2 worm cellular contexts compared by ENCODE assay signal in genomic region chrV:10856901-10857637, ce11.
A peak's percentile ranks its signal among the peaks of the same experiment; 100 is the strongest.
TF ChIP-seq lines count a peak whose summit lies in the region.

No protein-coding gene starts in this region.

TF ChIP-seq in whole organism, L2 larva, 48 proteins besides CTCF, POLR2A, EP300 and RAD21 (continued from another document):
- TF ChIP-seq nhr-12 (tag; optimal IDR thresholded peaks at IDR 0.05; lab: Kevin White, UChicago) (no peak), ceh-16 (tag; optimal IDR thresholded peaks at IDR 0.05; lab: Kevin White, UChicago) (no peak), ZK546.5 (tag; optimal IDR thresholded peaks at IDR 0.05; lab: Kevin White, UChicago) (no peak), sma-3 (GFP tag; optimal IDR thresholded peaks at IDR 0.05; lab: Kevin White, UChicago) (peak; percentile 16), nhr-237 (tag; optimal IDR thresholded peaks at IDR 0.05; lab: Kevin White, UChicago) (no peak), lin-39 (tag; optimal IDR thresholded peaks at IDR 0.05; lab: Kevin White, UChicago) (no peak), elt-1 (tag; optimal IDR thresholded peaks at IDR 0.05; lab: Kevin White, UChicago) (no peak), unc-55 (GFP tag; optimal IDR thresholded peaks at IDR 0.05; lab: Kevin White, UChicago) (peak; percentile 38), ztf-4 (tag; optimal IDR thresholded peaks at IDR 0.05; lab: Kevin White, UChicago) (no peak), aly-2 (tag; optimal IDR thresholded peaks at IDR 0.05; lab: Kevin White, UChicago) (no peak)

TF ChIP-seq in whole organism, L3 larva, 47 proteins besides CTCF, POLR2A, EP300 and RAD21 (continued from another document):
- no peak for TF ChIP-seq aly-2 (tag; optimal IDR thresholded peaks at IDR 0.05; lab: Kevin White, UChicago)
- TF ChIP-seq ceh-16 (tag; optimal IDR thresholded peaks at IDR 0.05; lab: Kevin White, UChicago): no peak
- no peak for TF ChIP-seq nhr-43 (tag; optimal IDR thresholded peaks at IDR 0.05; lab: Kevin White, UChicago; ENCODE audit: poor library complexity, severe bottlenecking)
- TF ChIP-seq elt-1 (tag; optimal IDR thresholded peaks at IDR 0.05; lab: Kevin White, UChicago): no peak
- peak; percentile 78 for TF ChIP-seq pha-4 (tag; optimal IDR thresholded peaks at IDR 0.05; lab: Kevin White, UChicago)
- no peak for TF ChIP-seq unc-39 (tag; optimal IDR thresholded peaks at IDR 0.05; lab: Kevin White, UChicago)
